Worm (Caenorhabditis elegans) whole organism, mixed stage, embryonic: ENCODE measurements around the gene T25E4.2.

Source experiments
- M03D4.4 ChIP-seq: sonication (generic microtip); optimal IDR thresholded peaks from 2 replicates; lab custom pipeline; 2017; ENCODE audit warnings: mild to moderate bottlenecking, missing genetic modification characterization, missing compliant biosample characterization
- blmp-1 ChIP-seq: fragments of 150-350 bp; optimal IDR thresholded peaks from 2 replicates; lab custom pipeline; 2014; ENCODE audit warnings: missing biosample characterization, missing genetic modification characterization
- ceh-39 ChIP-seq: fragments of 150-350 bp; optimal IDR thresholded peaks from 2 replicates; lab custom pipeline; 2014; ENCODE audit warnings: missing biosample characterization, missing genetic modification characterization
- ceh-43 ChIP-seq: fragments of 200-800 bp; sonication (Bioruptor generic); optimal IDR thresholded peaks from 2 replicates; lab custom pipeline; 2018; ENCODE audit warnings: mild to moderate bottlenecking, missing genetic modification characterization, moderate library complexity, missing compliant biosample characterization
- ceh-83 ChIP-seq: fragments of 200-800 bp; sonication (Bioruptor generic); optimal IDR thresholded peaks from 2 replicates; lab custom pipeline; 2018; ENCODE audit warnings: mild to moderate bottlenecking, missing genetic modification characterization, missing compliant biosample characterization
- cnd-1 ChIP-seq: fragments of 200-800 bp; sonication (Bioruptor generic); optimal IDR thresholded peaks from 2 replicates; lab custom pipeline; 2018; ENCODE audit warnings: mild to moderate bottlenecking, missing genetic modification characterization, missing compliant biosample characterization
- drap-1 ChIP-seq: fragments of 200-800 bp; sonication (Bioruptor generic); optimal IDR thresholded peaks from 3 replicates; lab custom pipeline; 2018; ENCODE audit warnings: mild to moderate bottlenecking, missing genetic modification characterization, missing compliant biosample characterization
- elt-1 ChIP-seq: sonication (generic microtip); optimal IDR thresholded peaks from 2 replicates; lab custom pipeline; 2017; ENCODE audit warnings: missing genetic modification characterization, mild to moderate bottlenecking, missing compliant biosample characterization, antibody characterized with exemption, moderate library complexity, borderline replicate concordance; ENCODE audit not compliant: insufficient read depth
- elt-3 ChIP-seq: fragments of 150-350 bp; optimal IDR thresholded peaks from 2 replicates; lab custom pipeline; 2014; ENCODE audit warnings: missing biosample characterization, missing genetic modification characterization
- flh-1 ChIP-seq: fragments of 200-800 bp; sonication (Bioruptor generic); optimal IDR thresholded peaks from 2 replicates; lab custom pipeline; 2018; ENCODE audit warnings: mild to moderate bottlenecking, missing genetic modification characterization, moderate library complexity, missing compliant biosample characterization
- hlh-1 ChIP-seq: fragments of 150-350 bp; optimal IDR thresholded peaks from 2 replicates; lab custom pipeline; 2014; ENCODE audit warnings: missing biosample characterization, missing genetic modification reagents, missing genetic modification characterization
- lin-13 ChIP-seq: fragments of 150-350 bp; optimal IDR thresholded peaks from 2 replicates; lab custom pipeline; 2014; ENCODE audit warnings: missing biosample characterization, missing genetic modification characterization
- lin-32 ChIP-seq: fragments of 200-800 bp; sonication (Bioruptor generic); optimal IDR thresholded peaks from 2 replicates; lab custom pipeline; 2018; ENCODE audit warnings: mild to moderate bottlenecking, missing genetic modification characterization, missing compliant biosample characterization
- lsy-2 ChIP-seq: fragments of 150-350 bp; optimal IDR thresholded peaks from 2 replicates; lab custom pipeline; 2014; ENCODE audit warnings: missing biosample characterization, missing genetic modification characterization
- mab-5 ChIP-seq: fragments of 150-350 bp; optimal IDR thresholded peaks from 2 replicates; lab custom pipeline; 2014; ENCODE audit warnings: missing biosample characterization, missing genetic modification characterization
- mep-1 ChIP-seq: fragments of 150-350 bp; optimal IDR thresholded peaks from 2 replicates; lab custom pipeline; 2017; ENCODE audit warnings: missing biosample characterization, missing genetic modification reagents, missing genetic modification characterization, inconsistent platforms
- nhr-2 ChIP-seq: fragments of 150-350 bp; optimal IDR thresholded peaks from 2 replicates; lab custom pipeline; 2014; ENCODE audit warnings: missing biosample characterization, missing genetic modification characterization
- nhr-237 ChIP-seq: fragments of 150-350 bp; optimal IDR thresholded peaks from 2 replicates; lab custom pipeline; 2014; ENCODE audit warnings: missing biosample characterization, missing genetic modification characterization
- nhr-28 ChIP-seq: fragments of 150-350 bp; optimal IDR thresholded peaks from 2 replicates; lab custom pipeline; 2014; ENCODE audit warnings: missing biosample characterization, missing genetic modification characterization
- nhr-76 ChIP-seq: sonication (generic microtip); optimal IDR thresholded peaks from 2 replicates; lab custom pipeline; 2017; ENCODE audit warnings: missing biosample characterization, missing genetic modification characterization
- pha-4 ChIP-seq: fragments of 150-350 bp; optimal IDR thresholded peaks from 2 replicates; lab custom pipeline; 2018; ENCODE audit warnings: missing biosample characterization, missing genetic modification reagents, missing genetic modification characterization
- sem-2 ChIP-seq: fragments of 200-800 bp; sonication (Bioruptor generic); optimal IDR thresholded peaks from 2 replicates; lab custom pipeline; 2018; ENCODE audit warnings: mild to moderate bottlenecking, missing genetic modification characterization, missing compliant biosample characterization
- sptf-1 ChIP-seq: sonication (generic microtip); optimal IDR thresholded peaks from 2 replicates; lab custom pipeline; 2017; ENCODE audit warnings: mild to moderate bottlenecking, missing genetic modification characterization, moderate library complexity, missing compliant biosample characterization
- tbx-8 ChIP-seq: fragments of 200-800 bp; sonication (Bioruptor generic); optimal IDR thresholded peaks from 2 replicates; lab custom pipeline; 2018; ENCODE audit warnings: mild to moderate bottlenecking, missing genetic modification characterization, moderate library complexity, missing compliant biosample characterization
- unc-39 ChIP-seq: fragments of 150-350 bp; optimal IDR thresholded peaks from 2 replicates; lab custom pipeline; 2014; ENCODE audit warnings: missing biosample characterization, missing genetic modification characterization
- zip-8 ChIP-seq: fragments of 150-350 bp; optimal IDR thresholded peaks from 2 replicates; lab custom pipeline; 2014; ENCODE audit warnings: missing biosample characterization, missing genetic modification characterization
- ztf-11 ChIP-seq: fragments of 150-350 bp; optimal IDR thresholded peaks from 2 replicates; lab custom pipeline; 2014; ENCODE audit warnings: missing biosample characterization, missing genetic modification characterization

The T25E4.2 gene

ce11 chrII:5589690-5590089, 7.5 kb upstream of the T25E4.2 start, which contains the start of gene C17G10.13:
TSS of gene C17G10.13 (minus strand) at chrII:5589790.
- TF ChIP-seq mab-5 (tag; lab: Kevin White, UChicago) (no peak), unc-39 (no peak), hlh-1 (tag; lab: Kevin White, UChicago) (no peak), lin-32 (GFP tag; lab: Kevin White, UChicago) (no peak), M03D4.4 (tag; lab: Kevin White, UChicago) (no peak), nhr-28 (tag; lab: Kevin White, UChicago) (no peak), ceh-83 (GFP tag; lab: Kevin White, UChicago) (no peak), nhr-76 (tag; lab: Kevin White, UChicago) (no peak), ztf-11 (no peak)

ce11 chrII:5587794-5588193, 5.6 kb upstream of the T25E4.2 start:
- TF ChIP-seq ceh-43, result no peak
- no peak for TF ChIP-seq lin-13 (tag; lab: Kevin White, UChicago)
- no peak for TF ChIP-seq ceh-39 (tag; lab: Kevin White, UChicago)
- no peak for TF ChIP-seq ceh-83 (GFP tag; lab: Kevin White, UChicago)
- TF ChIP-seq cnd-1 (tag; lab: Kevin White, UChicago), result no peak
- no peak for TF ChIP-seq nhr-2
- no peak for TF ChIP-seq M03D4.4 (tag; lab: Kevin White, UChicago)
- TF ChIP-seq zip-8 (tag; lab: Kevin White, UChicago), result no peak
- TF ChIP-seq lsy-2 (tag; lab: Kevin White, UChicago), result no peak
- no peak for TF ChIP-seq lin-32 (GFP tag; lab: Kevin White, UChicago)

ce11 chrII:5585788-5586187, 3.6 kb upstream of the T25E4.2 start, which contains the start of gene lys-8:
TSS of gene lys-8 (plus strand) at chrII:5586178.
- TF ChIP-seq elt-3 (tag; lab: Kevin White, UChicago) (no peak), lin-32 (GFP tag; lab: Kevin White, UChicago) (no peak), cnd-1 (tag; lab: Kevin White, UChicago) (no peak), nhr-2 (no peak), ceh-83 (GFP tag; lab: Kevin White, UChicago) (no peak), drap-1 (GFP tag; lab: Kevin White, UChicago) (no peak), blmp-1 (tag; lab: Kevin White, UChicago) (no peak), unc-39 (no peak), lin-13 (tag; lab: Kevin White, UChicago) (no peak)
- TF ChIP-seq, all 35 proteins: peak for 0

ce11 chrII:5579236-5579635, 3.0 kb downstream of the T25E4.2 start:
- TF ChIP-seq sptf-1 (tag; lab: Kevin White, UChicago), result no peak
- TF ChIP-seq pha-4 (tag; lab: Kevin White, UChicago), result peak; percentile 1
- no peak for TF ChIP-seq unc-39
- no peak for TF ChIP-seq mab-5 (tag; lab: Kevin White, UChicago)
- no peak for TF ChIP-seq tbx-8

ce11 chrII:5578714-5579113, 3.5 kb downstream of the T25E4.2 start:
- TF ChIP-seq M03D4.4 (tag; lab: Kevin White, UChicago) (no peak), pha-4 (tag; lab: Kevin White, UChicago) (no peak), nhr-28 (tag; lab: Kevin White, UChicago) (no peak), sptf-1 (tag; lab: Kevin White, UChicago) (no peak), elt-1 (tag; lab: Kevin White, UChicago) (no peak), flh-1 (GFP tag; lab: Kevin White, UChicago) (no peak), sem-2 (no peak), ceh-39 (tag; lab: Kevin White, UChicago) (no peak), mep-1 (tag; lab: Kevin White, UChicago) (no peak), elt-3 (tag; lab: Kevin White, UChicago) (no peak), lin-13 (tag; lab: Kevin White, UChicago) (no peak)

- no peak for TF ChIP-seq nhr-237 (tag; lab: Kevin White, UChicago)
- TF ChIP-seq drap-1 (GFP tag; lab: Kevin White, UChicago), result no peak
- no peak for TF ChIP-seq hlh-1 (tag; lab: Kevin White, UChicago)
- no peak for TF ChIP-seq ceh-43
Measured at ce11 chrII:5578035-5578434, 4.2 kb downstream of the T25E4.2 start, which contains the start of gene T25E4.1. TSS of gene T25E4.1 (plus strand) at chrII:5578335.
